Fruit fly (Drosophila melanogaster) whole organism, embryonic: ENCODE data around the gene CG16734.

Source experiments
- Adf1 ChIP-seq: fragments of 200-800 bp; sonication (Bioruptor generic); IDR thresholded peaks from 2 replicates; pipeline ENCODE4 v1.3.6; 2022; ENCODE audit warnings: missing biosample characterization, missing genetic modification characterization
- BEAF-32 ChIP-seq: fragments of 200-800 bp; sonication (Bioruptor generic); optimal IDR thresholded peaks from 3 replicates; lab custom pipeline; 2017; ENCODE audit warnings: missing biosample characterization, missing genetic modification characterization, mild to moderate bottlenecking, moderate library complexity, missing genetic modification reagents
- CG10267 ChIP-seq: fragments of 200-800 bp; sonication (Bioruptor generic); optimal IDR thresholded peaks from 2 replicates; lab custom pipeline; 2018; ENCODE audit warnings: missing biosample characterization, mild to moderate bottlenecking, missing genetic modification characterization, moderate library complexity
- CG10543 ChIP-seq: fragments of 200-800 bp; sonication (Bioruptor generic); optimal IDR thresholded peaks from 3 replicates; lab custom pipeline; 2017; ENCODE audit warnings: missing biosample characterization, mild to moderate bottlenecking, missing genetic modification characterization, moderate library complexity
- CG11247 ChIP-seq: fragments of 200-800 bp; sonication (Bioruptor generic); IDR thresholded peaks from 2 replicates; pipeline ENCODE4 v1.3.6; 2022; ENCODE audit warnings: missing biosample characterization, missing genetic modification characterization
- CG12236 ChIP-seq: fragments of 200-800 bp; sonication (Bioruptor generic); optimal IDR thresholded peaks from 2 replicates; lab custom pipeline; 2016; ENCODE audit warnings: missing biosample characterization, missing genetic modification characterization
- CG12299 ChIP-seq: fragments of 200-800 bp; sonication (Bioruptor generic); optimal IDR thresholded peaks from 2 replicates; lab custom pipeline; 2018; ENCODE audit warnings: missing biosample characterization, mild to moderate bottlenecking, missing genetic modification characterization
- CG13296 ChIP-seq: fragments of 200-800 bp; sonication (Bioruptor generic); optimal IDR thresholded peaks from 3 replicates; lab custom pipeline; 2018; ENCODE audit warnings: missing biosample characterization, mild to moderate bottlenecking, missing genetic modification characterization
- CG14441 ChIP-seq: fragments of 200-800 bp; sonication (Bioruptor generic); IDR thresholded peaks from 2 replicates; pipeline ENCODE4 v1.3.6; 2022; ENCODE audit warnings: missing biosample characterization, missing genetic modification characterization
- CG1603 ChIP-seq: fragments of 200-800 bp; sonication (Bioruptor generic); optimal IDR thresholded peaks from 2 replicates; lab custom pipeline; 2019; ENCODE audit warnings: missing biosample characterization, mild to moderate bottlenecking, missing genetic modification characterization, moderate library complexity
- CG16779 ChIP-seq: fragments of 200-800 bp; sonication (Bioruptor generic); IDR thresholded peaks from 2 replicates; pipeline ENCODE4 v1.3.6; 2022; ENCODE audit warnings: missing biosample characterization, missing genetic modification characterization
- CG17385 ChIP-seq: fragments of 200-800 bp; sonication (Bioruptor generic); optimal IDR thresholded peaks from 3 replicates; lab custom pipeline; 2018; ENCODE audit warnings: missing biosample characterization, mild to moderate bottlenecking, missing genetic modification characterization
- CG17802 ChIP-seq: fragments of 200-800 bp; sonication (Bioruptor generic); optimal IDR thresholded peaks from 2 replicates; lab custom pipeline; 2018; ENCODE audit warnings: missing biosample characterization, mild to moderate bottlenecking, missing genetic modification characterization, moderate library complexity
- CG18619 ChIP-seq: fragments of 200-800 bp; sonication (Bioruptor generic); optimal IDR thresholded peaks from 3 replicates; lab custom pipeline; 2017; ENCODE audit warnings: missing biosample characterization, mild to moderate bottlenecking, missing genetic modification characterization
- CG34224 ChIP-seq: fragments of 200-800 bp; sonication (Bioruptor generic); IDR thresholded peaks from 3 replicates; pipeline ENCODE4 v1.3.6; 2022; ENCODE audit warnings: missing biosample characterization, missing genetic modification characterization; ENCODE audit not compliant: partially characterized antibody
- CG3726 ChIP-seq: fragments of 200-800 bp; sonication (Bioruptor generic); IDR thresholded peaks from 3 replicates; pipeline ENCODE4, ENCODE4 v1.3.6; 2022; ENCODE audit warnings: missing biosample characterization, missing genetic modification characterization
- CG4360 ChIP-seq: fragments of 200-800 bp; sonication (Bioruptor generic); IDR thresholded peaks from 2 replicates; pipeline ENCODE4 v1.3.6; 2022; ENCODE audit warnings: missing biosample characterization, missing genetic modification characterization
- CG6272 ChIP-seq: fragments of 200-800 bp; sonication (Bioruptor generic); IDR thresholded peaks from 2 replicates; pipeline ENCODE4 v1.3.6; 2022; ENCODE audit warnings: missing biosample characterization, missing genetic modification characterization
- CG9609 ChIP-seq: fragments of 200-800 bp; sonication (Bioruptor generic); optimal IDR thresholded peaks from 3 replicates; lab custom pipeline; 2016; ENCODE audit warnings: missing biosample characterization, missing genetic modification characterization
- CG9817 ChIP-seq: fragments of 200-800 bp; sonication (Bioruptor generic); optimal IDR thresholded peaks from 2 replicates; lab custom pipeline; 2018; ENCODE audit warnings: missing biosample characterization, mild to moderate bottlenecking, missing genetic modification characterization, moderate library complexity
- Chrac-16 ChIP-seq: fragments of 200-800 bp; sonication (Bioruptor generic); optimal IDR thresholded peaks from 3 replicates; lab custom pipeline; 2016; ENCODE audit warnings: missing biosample characterization, missing genetic modification characterization
- Dbx ChIP-seq: fragments of 200-800 bp; sonication (Bioruptor generic); IDR thresholded peaks from 3 replicates; pipeline ENCODE4 v1.3.6; 2022; ENCODE audit warnings: missing biosample characterization, missing genetic modification characterization
- Dp ChIP-seq: fragments of 200-800 bp; sonication (Bioruptor generic); optimal IDR thresholded peaks from 2 replicates; lab custom pipeline; 2018; ENCODE audit warnings: missing biosample characterization, mild to moderate bottlenecking, missing genetic modification characterization, moderate library complexity
- Ets97D ChIP-seq: fragments of 200-800 bp; sonication (Bioruptor generic); optimal IDR thresholded peaks from 3 replicates; lab custom pipeline; 2016; ENCODE audit warnings: missing biosample characterization, missing genetic modification characterization
- Fer1 ChIP-seq: fragments of 200-800 bp; sonication (Bioruptor generic); optimal IDR thresholded peaks from 2 replicates; lab custom pipeline; 2017; ENCODE audit warnings: missing biosample characterization, mild to moderate bottlenecking, missing genetic modification characterization
- HHEX ChIP-seq: fragments of 200-800 bp; sonication (Bioruptor generic); optimal IDR thresholded peaks from 3 replicates; lab custom pipeline; 2017; ENCODE audit warnings: missing biosample characterization, mild to moderate bottlenecking, missing genetic modification characterization, missing genetic modification reagents
- Lhr ChIP-seq: fragments of 200-800 bp; sonication (Bioruptor generic); optimal IDR thresholded peaks from 3 replicates; lab custom pipeline; 2017; ENCODE audit warnings: mild to moderate bottlenecking, missing biosample characterization, missing genetic modification reagents, missing genetic modification characterization
- Nf-YB ChIP-seq: fragments of 200-800 bp; sonication (Bioruptor generic); optimal IDR thresholded peaks from 3 replicates; lab custom pipeline; 2019; ENCODE audit warnings: missing biosample characterization, mild to moderate bottlenecking, missing genetic modification characterization, moderate library complexity
- NfI ChIP-seq: fragments of 200-800 bp; sonication (Bioruptor generic); optimal IDR thresholded peaks from 3 replicates; lab custom pipeline; 2018; ENCODE audit warnings: missing biosample characterization, mild to moderate bottlenecking, missing genetic modification characterization, moderate library complexity
- Ptx1 ChIP-seq: fragments of 200-800 bp; sonication (Bioruptor generic); IDR thresholded peaks from 2 replicates; pipeline ENCODE4 v1.3.6; 2022; ENCODE audit warnings: missing biosample characterization, missing genetic modification characterization
- Usf ChIP-seq: fragments of 200-800 bp; sonication (Bioruptor generic); optimal IDR thresholded peaks from 2 replicates; lab custom pipeline; 2017; ENCODE audit warnings: missing genotype, missing biosample characterization, missing genetic modification characterization
- abd-A ChIP-seq: fragments of 200-800 bp; sonication (Bioruptor generic); optimal IDR thresholded peaks from 3 replicates; lab custom pipeline; 2019; ENCODE audit warnings: missing biosample characterization, mild to moderate bottlenecking, missing genetic modification characterization, moderate library complexity
- ap ChIP-seq: fragments of 200-800 bp; sonication (Bioruptor generic); IDR thresholded peaks from 2 replicates; pipeline ENCODE4 v1.3.6; 2022; ENCODE audit warnings: missing biosample characterization, missing genetic modification characterization
- ara ChIP-seq: fragments of 200-800 bp; sonication (Bioruptor generic); IDR thresholded peaks from 2 replicates; pipeline ENCODE4 v1.3.6; 2022; ENCODE audit warnings: missing biosample characterization, missing genetic modification characterization
- caup ChIP-seq: fragments of 200-800 bp; sonication (Bioruptor generic); optimal IDR thresholded peaks from 3 replicates; lab custom pipeline; 2017; ENCODE audit warnings: missing biosample characterization, mild to moderate bottlenecking, missing genetic modification characterization, moderate library complexity; ENCODE audit not compliant: severe bottlenecking
- crc ChIP-seq: fragments of 200-800 bp; sonication (Bioruptor generic); optimal IDR thresholded peaks from 2 replicates; lab custom pipeline; 2016; ENCODE audit warnings: missing biosample characterization, missing genetic modification characterization
- dysf ChIP-seq: fragments of 200-800 bp; sonication (Bioruptor generic); IDR thresholded peaks from 3 replicates; pipeline ENCODE4 v1.3.6; 2022; ENCODE audit warnings: missing biosample characterization, missing genetic modification characterization
- gfzf ChIP-seq: fragments of 200-800 bp; sonication (Bioruptor generic); optimal IDR thresholded peaks from 2 replicates; lab custom pipeline; 2016; ENCODE audit warnings: missing biosample characterization, mild to moderate bottlenecking, missing genetic modification characterization, moderate library complexity
- lilli ChIP-seq: fragments of 200-800 bp; sonication (Bioruptor generic); optimal IDR thresholded peaks from 3 replicates; lab custom pipeline; 2016; ENCODE audit warnings: missing biosample characterization, missing genetic modification characterization
- mld ChIP-seq: fragments of 200-800 bp; sonication (Bioruptor generic); IDR thresholded peaks from 3 replicates; pipeline ENCODE4 v1.3.6; 2022; ENCODE audit warnings: missing biosample characterization, missing genetic modification characterization; ENCODE audit not compliant: partially characterized antibody
- nerfin-2 ChIP-seq: fragments of 200-800 bp; sonication (Bioruptor generic); IDR thresholded peaks from 2 replicates; pipeline ENCODE4 v1.3.6; 2022; ENCODE audit warnings: missing biosample characterization, missing genetic modification characterization; ENCODE audit not compliant: partially characterized antibody
- nom ChIP-seq: fragments of 200-800 bp; sonication (Bioruptor generic); optimal IDR thresholded peaks from 2 replicates; lab custom pipeline; 2017; ENCODE audit warnings: missing biosample characterization, missing genetic modification characterization, mild to moderate bottlenecking, moderate library complexity, missing genetic modification reagents
- odd ChIP-seq: fragments of 200-800 bp; sonication (Bioruptor generic); optimal IDR thresholded peaks from 2 replicates; lab custom pipeline; 2017; ENCODE audit warnings: missing biosample characterization, mild to moderate bottlenecking, missing genetic modification characterization
- org-1 ChIP-seq: fragments of 200-800 bp; sonication (Bioruptor generic); optimal IDR thresholded peaks from 2 replicates; lab custom pipeline; 2017; ENCODE audit warnings: missing biosample characterization, missing genetic modification characterization
- pros ChIP-seq: fragments of 200-800 bp; sonication (Bioruptor generic); optimal IDR thresholded peaks from 3 replicates; lab custom pipeline; 2019; ENCODE audit warnings: missing biosample characterization, mild to moderate bottlenecking, missing genetic modification characterization, moderate library complexity
- seq ChIP-seq: fragments of 200-800 bp; sonication (Bioruptor generic); IDR thresholded peaks from 2 replicates; pipeline ENCODE4 v1.3.6; 2022; ENCODE audit warnings: missing biosample characterization, missing genetic modification characterization
- sim ChIP-seq: fragments of 200-800 bp; sonication (Bioruptor generic); IDR thresholded peaks from 2 replicates; pipeline ENCODE4 v1.3.6; 2022; ENCODE audit warnings: missing biosample characterization, missing genetic modification characterization
- sob ChIP-seq: fragments of 200-800 bp; sonication (Bioruptor generic); IDR thresholded peaks from 2 replicates; pipeline ENCODE4 v1.3.6; 2022; ENCODE audit warnings: missing biosample characterization, missing genetic modification characterization
- tgo ChIP-seq: fragments of 200-800 bp; sonication (Bioruptor generic); IDR thresholded peaks from 3 replicates; pipeline ENCODE4 v1.3.6; 2022; ENCODE audit warnings: missing biosample characterization, missing genetic modification characterization
- wek ChIP-seq: fragments of 200-800 bp; sonication (Bioruptor generic); optimal IDR thresholded peaks from 3 replicates; lab custom pipeline; 2018; ENCODE audit warnings: missing biosample characterization, mild to moderate bottlenecking, missing genetic modification characterization, moderate library complexity
- zfh2 ChIP-seq: fragments of 200-800 bp; sonication (Bioruptor generic); optimal IDR thresholded peaks from 2 replicates; lab custom pipeline; 2016; ENCODE audit warnings: missing biosample characterization, missing genetic modification characterization

CG16734 gene

DNA sequence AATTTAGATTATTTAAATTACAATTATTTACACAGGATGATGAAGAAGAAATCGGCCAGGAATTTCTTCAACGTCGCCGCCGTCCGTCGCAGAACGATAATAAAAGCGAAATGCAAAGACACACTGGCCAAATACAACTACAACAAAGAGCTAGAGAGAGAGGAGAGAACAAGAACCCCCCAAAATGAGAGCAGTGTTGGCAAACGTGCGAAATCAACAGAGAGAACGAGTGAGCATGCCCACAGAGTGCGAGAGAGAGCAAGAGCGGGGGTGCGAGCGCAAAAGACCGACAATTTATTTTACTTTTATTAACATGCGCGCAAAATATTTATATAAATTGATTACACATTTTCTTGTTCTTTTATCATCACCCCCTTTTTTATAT is 18.0 kb upstream of the CG16734 start (continued):
- TF ChIP-seq CG14441 (no peak), Ptx1 (GFP tag; lab: Robert Waterston, UW) (no peak), NfI (GFP tag; lab: Kevin White, UChicago) (peak; percentile 38), CG13296 (GFP tag; lab: Kevin White, UChicago) (peak; percentile 63), gfzf (GFP tag; lab: Kevin White, UChicago) (no peak), Chrac-16 (no peak), HHEX (peak; percentile 0), Nf-YB (no peak), Adf1 (GFP tag; lab: Robert Waterston, UW) (no peak; the same call in 1 of the 2 replicates), sob (GFP tag; lab: Robert Waterston, UW) (peak; percentile 23; the same call in 1 of the 2 replicates), Usf (GFP tag; lab: Kevin White, UChicago) (no peak), odd (GFP tag; lab: Kevin White, UChicago) (peak; percentile 28), CG12299 (tag; lab: Kevin White, UChicago) (no peak), CG17802 (tag; lab: Kevin White, UChicago) (no peak), ap (GFP tag; lab: Robert Waterston, UW) (no peak), CG3726 (GFP tag; lab: Robert Waterston, UW) (no peak), ara (GFP tag; lab: Robert Waterston, UW) (no peak), CG10543 (peak; percentile 50), seq (GFP tag; lab: Robert Waterston, UW) (peak; percentile 71; the same call in 1 of the 2 replicates), zfh2 (GFP tag; lab: Kevin White, UChicago) (peak; percentile 9), abd-A (tag; lab: Kevin White, UChicago) (peak; percentile 44), CG6272 (GFP tag; lab: Robert Waterston, UW) (no peak), CG17385 (GFP tag; lab: Kevin White, UChicago) (no peak), nom (GFP tag; lab: Kevin White, UChicago) (no peak), mld (no peak), lilli (GFP tag; lab: Kevin White, UChicago) (peak; percentile 23), CG34224 (GFP tag; lab: Robert Waterston, UW) (peak; percentile 45; the same call in 1 of the 3 replicates), CG4360 (peak; percentile 64), CG18619 (GFP tag; lab: Kevin White, UChicago) (no peak), caup (GFP tag; lab: Kevin White, UChicago) (peak; percentile 44), CG12236 (GFP tag; lab: Kevin White, UChicago) (no peak), sim (GFP tag; lab: Robert Waterston, UW) (0 out of 2 replicates have a peak, but pooled peaks have one; percentile 22), Dp (no peak), Dbx (GFP tag; lab: Robert Waterston, UW) (peak; percentile 37; the same call in 1 of the 3 replicates), wek (peak; percentile 39), org-1 (GFP tag; lab: Kevin White, UChicago) (no peak), Ets97D (GFP tag; lab: Kevin White, UChicago) (no peak), crc (GFP tag; lab: Kevin White, UChicago) (no peak), CG10267 (peak; percentile 89), Fer1 (GFP tag; lab: Kevin White, UChicago) (peak; percentile 53), tgo (GFP tag; lab: Robert Waterston, UW) (no peak), CG1603 (tag; lab: Kevin White, UChicago) (no peak), dysf (GFP tag; lab: Robert Waterston, UW) (peak; percentile 16; the same call in 1 of the 3 replicates), Lhr (GFP tag; lab: Kevin White, UChicago) (no peak), CG11247 (GFP tag; lab: Robert Waterston, UW) (no peak), BEAF-32 (no peak), CG16779 (GFP tag; lab: Robert Waterston, UW) (no peak), nerfin-2 (GFP tag; lab: Robert Waterston, UW) (no peak), CG9817 (no peak), CG9609 (no peak), pros (no peak)
